Worm (Caenorhabditis elegans): ENCODE data around the gene hip-1.

DNA sequence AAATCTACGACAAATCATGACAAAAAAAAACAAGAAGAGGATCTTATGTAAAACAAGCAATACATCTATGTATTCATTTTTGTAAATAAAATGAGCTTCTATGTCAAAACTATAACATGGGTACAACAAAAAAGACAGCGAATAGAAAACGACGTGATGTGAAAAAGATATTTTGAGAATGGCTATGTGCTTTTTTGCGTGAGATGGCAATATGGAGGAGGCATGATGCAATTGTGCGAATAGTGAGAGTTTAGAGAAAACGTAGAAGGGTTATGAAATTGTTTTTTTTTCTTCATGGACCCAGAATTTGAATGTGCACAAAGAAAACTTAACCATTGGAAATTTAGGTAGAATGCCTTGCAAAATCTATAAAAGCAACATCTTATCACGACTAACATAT lies 56.3 kb downstream of the hip-1 start:
- TF ChIP-seq ceh-36 (tag; optimal IDR thresholded peaks at IDR 0.05), result no peak
- no peak for TF ChIP-seq sea-1 (GFP tag; conservative IDR thresholded peaks at IDR 0.05)
- no peak for TF ChIP-seq ama-1 (optimal IDR thresholded peaks at IDR 0.05)
- TF ChIP-seq pes-1 (GFP tag; IDR thresholded peaks at IDR 0.05), result no peak
- no peak for TF ChIP-seq scrt-1 (GFP tag; IDR thresholded peaks at IDR 0.05)
- TF ChIP-seq ets-7 (tag; optimal IDR thresholded peaks at IDR 0.05), result no peak
- no peak for TF ChIP-seq aly-1 (tag; optimal IDR thresholded peaks at IDR 0.05)
- TF ChIP-seq hmg-4 (GFP tag; optimal IDR thresholded peaks at IDR 0.05), result no peak
- TF ChIP-seq tbx-11 (GFP tag; IDR thresholded peaks at IDR 0.05), result no peak
- no peak for TF ChIP-seq hnd-1 (tag; optimal IDR thresholded peaks at IDR 0.05)
- TF ChIP-seq flt-1 (GFP tag; IDR thresholded peaks at IDR 0.05), result no peak
- TF ChIP-seq tbx-37 (GFP tag; conservative IDR thresholded peaks at IDR 0.05), result no peak
- TF ChIP-seq tra-4 (tag; optimal IDR thresholded peaks at IDR 0.05), result no peak

All from whole organism, early embryonic.